Worm (Caenorhabditis elegans) whole organism, L4 larva: Measurements from ENCODE around the gene gst-28.

Experiments
- D1046.2 ChIP-seq: fragments of 200-800 bp; sonication (Bioruptor generic); IDR thresholded peaks from 2 replicates; pipeline ENCODE4 v1.3.6; 2022; ENCODE audit warnings: missing genetic modification characterization, missing compliant biosample characterization
- F44E2.7 ChIP-seq: fragments of 200-800 bp; sonication (Bioruptor generic); IDR thresholded peaks from 2 replicates; pipeline ENCODE4 v2.1.2; 2022; ENCODE audit warnings: missing genetic modification characterization, missing compliant biosample characterization
- F49E8.2 ChIP-seq: sonication (generic microtip); optimal IDR thresholded peaks from 2 replicates; lab custom pipeline; 2016; ENCODE audit warnings: missing compliant biosample characterization, mild to moderate bottlenecking, missing genetic modification characterization, borderline replicate concordance
- R02D3.7 ChIP-seq: fragments of 150-350 bp; sonication (generic microtip); optimal IDR thresholded peaks from 3 replicates; lab custom pipeline; 2014; ENCODE audit warnings: missing biosample characterization, missing genetic modification characterization
- Y5F2A.4 ChIP-seq: fragments of 200-800 bp; sonication (Bioruptor generic); optimal IDR thresholded peaks from 2 replicates; lab custom pipeline; 2018; ENCODE audit warnings: mild to moderate bottlenecking, missing genetic modification characterization, missing compliant biosample characterization
- aha-1 ChIP-seq: fragments of 150-350 bp; peaks from one replicate; lab custom pipeline; 2014; ENCODE audit warnings: missing biosample characterization, missing genetic modification characterization
- aly-2 ChIP-seq: sonication (generic microtip); optimal IDR thresholded peaks from 2 replicates; lab custom pipeline; 2018; ENCODE audit warnings: missing biosample characterization, missing genetic modification characterization
- arid-1 ChIP-seq: fragments of 200-800 bp; sonication (Bioruptor generic); conservative IDR thresholded peaks from 2 replicates; pipeline ENCODE4 v1.3.6; 2022; ENCODE audit warnings: missing genetic modification reagents, missing genetic modification characterization, missing compliant biosample characterization
- attf-4 ChIP-seq: sonication (generic microtip); optimal IDR thresholded peaks from 3 replicates; lab custom pipeline; 2017; ENCODE audit warnings: missing biosample characterization, missing genetic modification characterization
- ceh-20 ChIP-seq: fragments of 200-800 bp; sonication (Bioruptor generic); IDR thresholded peaks from 2 replicates; pipeline ENCODE4 v1.3.6; 2022; ENCODE audit warnings: missing genetic modification reagents, missing genetic modification characterization, missing compliant biosample characterization
- ceh-82 ChIP-seq: sonication (generic microtip); optimal IDR thresholded peaks from 2 replicates; lab custom pipeline; 2017; ENCODE audit warnings: missing biosample characterization, missing genetic modification characterization
- daf-16 ChIP-seq, 3 experiments: sonication (generic microtip); optimal IDR thresholded peaks; 2 replicates each; lab custom pipeline; 2016 to 2017; ENCODE audit warnings: missing genetic modification characterization in 3 of 3, missing genetic modification reagents in 3 of 3, mild to moderate bottlenecking in 2 of 3, missing compliant biosample characterization in 2 of 3, missing biosample characterization in 1 of 3, moderate library complexity in 1 of 3
- daf-8 ChIP-seq: fragments of 200-800 bp; sonication (Bioruptor generic); IDR thresholded peaks from 2 replicates; pipeline ENCODE4 v1.3.6; 2022; ENCODE audit warnings: missing genetic modification characterization, missing compliant biosample characterization
- egl-27 ChIP-seq: sonication (generic microtip); optimal IDR thresholded peaks from 3 replicates; lab custom pipeline; 2017; ENCODE audit warnings: missing biosample characterization, missing genetic modification reagents, missing genetic modification characterization
- fos-1 ChIP-seq: fragments of 150-350 bp; optimal IDR thresholded peaks from 2 replicates; lab custom pipeline; 2014; ENCODE audit warnings: missing biosample characterization, missing genetic modification characterization
- hmg-1.1 ChIP-seq: fragments of 200-800 bp; sonication (Bioruptor generic); IDR thresholded peaks from 2 replicates; pipeline ENCODE4 v1.3.6; 2022; ENCODE audit warnings: missing genetic modification reagents, missing genetic modification characterization, missing compliant biosample characterization
- jun-1 ChIP-seq: fragments of 150-350 bp; optimal IDR thresholded peaks from 2 replicates; lab custom pipeline; 2014; ENCODE audit warnings: missing biosample characterization, missing genetic modification reagents, missing genetic modification characterization
- lim-7 ChIP-seq: fragments of 200-800 bp; sonication (Bioruptor generic); IDR thresholded peaks from 2 replicates; pipeline ENCODE4 v1.3.6; 2022; ENCODE audit warnings: missing genetic modification characterization, missing compliant biosample characterization
- lin-29 ChIP-seq: fragments of 200-800 bp; sonication (Bioruptor generic); IDR thresholded peaks from 2 replicates; pipeline ENCODE4 v1.3.6; 2022; ENCODE audit warnings: missing genetic modification reagents, missing genetic modification characterization, missing compliant biosample characterization
- lin-38 ChIP-seq: fragments of 200-800 bp; sonication (Bioruptor generic); IDR thresholded peaks from 2 replicates; pipeline ENCODE4 v1.3.6; 2022; ENCODE audit warnings: missing genetic modification reagents, missing genetic modification characterization, missing compliant biosample characterization
- lsy-2 ChIP-seq, 2 experiments: fragments of 150-350 bp in 1 of 2; sonication (generic microtip) in 1 of 2; optimal IDR thresholded peaks; 2 replicates each; lab custom pipeline; 2014 to 2017; ENCODE audit warnings: missing biosample characterization in 2 of 2, missing genetic modification characterization in 2 of 2
- madf-5 ChIP-seq, 2 experiments: fragments of 200-800 bp; sonication (Bioruptor generic); IDR thresholded peaks; 2 replicates each; pipeline ENCODE4 v1.3.6; 2022; ENCODE audit warnings: missing compliant biosample characterization in 2 of 2, missing genetic modification characterization in 2 of 2
- mep-1 ChIP-seq: fragments of 150-350 bp; sonication (generic microtip); optimal IDR thresholded peaks from 3 replicates; lab custom pipeline; 2014; ENCODE audit warnings: missing biosample characterization, missing genetic modification characterization
- mxl-2 ChIP-seq: fragments of 200-800 bp; sonication (Bioruptor generic); conservative IDR thresholded peaks from 2 replicates; pipeline ENCODE4 v1.3.6; 2022; ENCODE audit warnings: missing genetic modification reagents, missing genetic modification characterization, missing compliant biosample characterization
- nhr-10 ChIP-seq: fragments of 150-350 bp; optimal IDR thresholded peaks from 2 replicates; lab custom pipeline; 2014; ENCODE audit warnings: missing biosample characterization, missing genetic modification characterization
- nhr-25 ChIP-seq: sonication (generic microtip); optimal IDR thresholded peaks from 2 replicates; lab custom pipeline; 2017; ENCODE audit warnings: missing genetic modification characterization, mild to moderate bottlenecking, missing compliant biosample characterization, antibody characterized with exemption, moderate library complexity, borderline replicate concordance; ENCODE audit not compliant: insufficient read depth
- nhr-41 ChIP-seq: fragments of 200-800 bp; sonication (Bioruptor generic); IDR thresholded peaks from 2 replicates; pipeline ENCODE4 v1.3.6; 2022; ENCODE audit warnings: missing genetic modification reagents, missing genetic modification characterization, missing compliant biosample characterization
- nhr-76 ChIP-seq: fragments of 150-350 bp; optimal IDR thresholded peaks from 2 replicates; lab custom pipeline; 2014; ENCODE audit warnings: missing biosample characterization, missing genetic modification characterization
- pha-4 ChIP-seq, 2 experiments: fragments of 150-350 bp in 1 of 2; fragments of 200-800 bp in 1 of 2; sonication (Bioruptor generic) in 1 of 2; IDR thresholded peaks in 1 of 2; optimal IDR thresholded peaks in 1 of 2; 2 replicates each; pipeline versions ENCODE4 v1.3.6 to Lab custom; 2014 to 2022; ENCODE audit warnings: missing genetic modification characterization in 2 of 2, missing genetic modification reagents in 2 of 2, missing biosample characterization in 1 of 2, missing compliant biosample characterization in 1 of 2
- pqm-1 ChIP-seq: sonication (generic microtip); optimal IDR thresholded peaks from 2 replicates; lab custom pipeline; 2017; ENCODE audit warnings: missing biosample characterization, missing genetic modification characterization
- sdz-12 ChIP-seq: fragments of 200-800 bp; sonication (Bioruptor generic); optimal IDR thresholded peaks from 2 replicates; lab custom pipeline; 2018; ENCODE audit warnings: mild to moderate bottlenecking, missing genetic modification characterization, missing compliant biosample characterization
- snpc-1.2 ChIP-seq: fragments of 200-800 bp; sonication (Bioruptor generic); IDR thresholded peaks from 2 replicates; pipeline ENCODE4 v1.3.6; 2022; ENCODE audit warnings: missing genetic modification reagents, missing genetic modification characterization, missing compliant biosample characterization
- snpc-4 ChIP-seq: fragments of 150-350 bp; optimal IDR thresholded peaks from 2 replicates; lab custom pipeline; 2014; ENCODE audit warnings: missing biosample characterization, missing genetic modification characterization
- tag-97 ChIP-seq: fragments of 200-800 bp; sonication (Bioruptor generic); IDR thresholded peaks from 2 replicates; pipeline ENCODE4 v1.3.6; 2022; ENCODE audit warnings: missing genetic modification characterization, missing compliant biosample characterization
- zag-1 ChIP-seq: fragments of 150-350 bp; optimal IDR thresholded peaks from 2 replicates; lab custom pipeline; 2014; ENCODE audit warnings: missing biosample characterization, missing genetic modification characterization
- zip-2 ChIP-seq: fragments of 150-350 bp; optimal IDR thresholded peaks from 2 replicates; lab custom pipeline; 2014; ENCODE audit warnings: missing biosample characterization, missing genetic modification characterization
- ztf-7 ChIP-seq: fragments of 150-350 bp; optimal IDR thresholded peaks from 2 replicates; lab custom pipeline; 2014; ENCODE audit warnings: missing biosample characterization, missing genetic modification characterization

The gst-28 gene

DNA sequence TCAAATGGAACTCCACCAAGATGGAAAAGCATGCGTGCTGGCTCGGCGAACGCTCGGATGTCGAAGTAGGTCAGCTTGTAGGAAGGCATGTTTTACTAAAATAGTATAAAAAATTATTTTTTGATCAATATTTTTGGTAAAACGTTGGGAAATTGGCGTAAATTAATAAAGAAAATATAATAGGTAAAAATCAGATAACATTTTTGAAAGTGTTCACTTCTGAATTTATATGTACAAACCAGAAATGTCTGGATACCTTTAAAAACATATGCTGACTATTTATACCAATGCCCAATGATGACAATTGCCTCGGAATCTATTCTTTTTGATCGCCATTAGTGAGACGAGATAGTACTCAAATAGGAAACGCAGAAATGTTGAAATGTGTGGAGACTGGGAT, 17.9 kb upstream of the gst-28 start, which contains the start of gene gst-35:
Gene gst-35, minus strand, starts transcription at position 101 of the 400 bp plus-strand sequence.
- TF ChIP-seq attf-4 = no peak
- TF ChIP-seq lin-29 = no peak
- TF ChIP-seq fos-1 (tag; lab: Kevin White, UChicago) = no peak
- TF ChIP-seq pha-4 (GFP tag; IDR thresholded peaks at IDR 0.05; lab: Robert Waterston, UW) = no peak
- TF ChIP-seq pha-4 (tag; optimal IDR thresholded peaks at IDR 0.05; lab: Kevin White, UChicago) = no peak
- TF ChIP-seq sdz-12 = no peak
- no peak for TF ChIP-seq mep-1 (tag; lab: Kevin White, UChicago)
- no peak for TF ChIP-seq aly-2 (tag; lab: Kevin White, UChicago)
- no peak for TF ChIP-seq F49E8.2 (tag; lab: Kevin White, UChicago)
- no peak for TF ChIP-seq daf-8
- TF ChIP-seq snpc-1.2 (GFP tag; lab: Robert Waterston, UW) = no peak
- no peak for TF ChIP-seq snpc-4 (tag; lab: Kevin White, UChicago)
- no peak for TF ChIP-seq hmg-1.1 (GFP tag; lab: Robert Waterston, UW)
- TF ChIP-seq lsy-2 (tag; optimal IDR thresholded peaks at IDR 0.05; lab: Kevin White, UChicago) = no peak
- no peak for TF ChIP-seq ztf-7 (tag; lab: Kevin White, UChicago)
- no peak for TF ChIP-seq lim-7 (GFP tag; lab: Robert Waterston, UW)

DNA sequence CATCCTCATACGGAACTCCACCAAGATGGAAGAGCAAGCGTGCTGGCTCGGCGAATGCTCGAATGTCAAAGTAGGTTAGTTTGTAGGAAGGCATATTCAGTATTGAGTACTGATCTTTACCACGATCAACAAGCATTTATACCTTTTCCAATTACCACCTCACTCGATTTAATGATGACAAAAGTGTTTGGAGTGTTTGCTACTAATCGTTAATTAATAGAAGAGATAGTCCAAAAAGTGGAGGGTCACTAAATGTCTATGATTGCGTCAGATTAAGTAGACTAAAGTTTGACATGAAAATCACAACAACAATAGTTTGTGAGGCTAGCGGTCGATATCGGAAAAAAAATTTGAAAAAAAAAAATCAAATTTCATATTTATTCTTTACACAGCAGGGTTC, 15.8 kb upstream of the gst-28 start, which contains the start of gene gst-34:
Gene gst-34, minus strand, starts transcription at position 101 of the 400 bp plus-strand sequence.
- TF ChIP-seq nhr-76 (tag; lab: Kevin White, UChicago) (no peak), ceh-20 (GFP tag; lab: Robert Waterston, UW) (no peak), D1046.2 (GFP tag; lab: Robert Waterston, UW) (no peak), egl-27 (tag; lab: Kevin White, UChicago) (no peak), lim-7 (GFP tag; lab: Robert Waterston, UW) (no peak), lin-38 (GFP tag; lab: Robert Waterston, UW) (no peak), arid-1 (GFP tag; lab: Robert Waterston, UW) (no peak), F44E2.7 (GFP tag; lab: Robert Waterston, UW) (no peak), ceh-82 (no peak), Y5F2A.4 (GFP tag; lab: Kevin White, UChicago) (no peak), hmg-1.1 (GFP tag; lab: Robert Waterston, UW) (no peak)
- TF ChIP-seq, all 104 proteins: peak for 0

DNA sequence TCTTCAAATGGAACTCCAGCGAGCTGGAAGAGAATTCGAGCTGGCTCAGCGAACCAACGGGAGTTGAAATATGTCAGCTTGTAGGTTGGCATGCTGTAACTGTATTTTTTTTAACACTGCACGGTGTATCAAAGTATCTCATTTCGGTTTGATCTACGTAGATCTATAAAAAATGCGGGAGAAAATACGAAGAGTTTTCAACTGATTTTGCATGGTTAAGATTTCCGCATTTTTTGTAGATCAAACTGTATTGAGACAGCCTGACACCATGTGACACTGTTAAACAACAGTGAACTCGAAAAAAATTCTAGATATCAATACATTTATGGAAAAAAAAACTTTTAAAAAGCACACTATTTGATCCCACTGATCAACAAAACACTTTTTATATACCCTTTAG, 11.1 kb upstream of the gst-28 start, which contains the start of gene gst-32:
Gene gst-32, minus strand, starts transcription at position 101 of the 400 bp plus-strand sequence.
- TF ChIP-seq Y5F2A.4 (GFP tag; lab: Kevin White, UChicago) (no peak), nhr-10 (tag; lab: Kevin White, UChicago) (no peak), madf-5 (GFP tag; IDR thresholded peaks at IDR 0.05; lab: Robert Waterston, UW) (no peak), pqm-1 (tag; lab: Kevin White, UChicago) (no peak), zag-1 (tag; lab: Kevin White, UChicago) (no peak), F49E8.2 (tag; lab: Kevin White, UChicago) (no peak), mxl-2 (GFP tag; lab: Robert Waterston, UW) (no peak), fos-1 (tag; lab: Kevin White, UChicago) (no peak), lim-7 (GFP tag; lab: Robert Waterston, UW) (no peak), jun-1 (tag; lab: Kevin White, UChicago) (no peak), tag-97 (GFP tag; lab: Robert Waterston, UW) (no peak), aha-1 (tag; lab: Kevin White, UChicago) (no peak), R02D3.7 (tag; lab: Kevin White, UChicago) (no peak), daf-16 (GFP tag; optimal IDR thresholded peaks at IDR 0.05; lab: Kevin White, UChicago) (no peak), daf-16 (tag; optimal IDR thresholded peaks at IDR 0.05; lab: Kevin White, UChicago) (no peak), nhr-41 (GFP tag; lab: Robert Waterston, UW) (no peak), sdz-12 (no peak), nhr-25 (tag; lab: Kevin White, UChicago) (no peak), zip-2 (tag; lab: Kevin White, UChicago) (no peak)
